Worm (Caenorhabditis elegans): ENCODE measurements around the gene set-14.

Gene set-14

DNA sequence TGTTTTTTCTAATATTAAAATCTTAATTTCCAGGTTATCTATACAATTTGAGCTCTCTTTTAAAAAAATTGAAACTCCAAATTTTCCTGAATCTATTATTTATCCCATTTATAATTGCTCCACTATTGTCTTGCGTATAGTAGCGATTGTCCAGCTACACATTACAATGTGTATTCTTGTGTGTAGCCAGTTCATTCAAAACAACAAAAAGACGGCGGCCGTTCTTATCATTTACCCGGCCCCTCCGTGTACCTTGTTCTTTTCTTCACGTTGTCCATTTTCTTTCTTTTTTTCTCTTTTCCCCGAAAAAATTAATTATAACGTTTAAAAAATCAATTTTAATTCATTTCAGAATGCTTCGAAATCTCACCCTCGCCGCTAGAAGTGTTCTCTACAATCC is 24.6 kb upstream of the set-14 start, which contains the start of gene ech-4:
TSS of gene ech-4 (plus strand) at position 353 of the 400 bp plus-strand sequence.
- no peak for TF ChIP-seq madf-9 (GFP tag; conservative IDR thresholded peaks at IDR 0.05)
- TF ChIP-seq pqm-1 (tag; optimal IDR thresholded peaks at IDR 0.05), result peak; percentile 9
- TF ChIP-seq nhr-28 (tag; optimal IDR thresholded peaks at IDR 0.05), result peak; percentile 56
- TF ChIP-seq lin-38 (GFP tag; IDR thresholded peaks at IDR 0.05), result peak; percentile 17; the same call in 1 of the 2 replicates
- TF ChIP-seq daf-16 (GFP tag; optimal IDR thresholded peaks at IDR 0.05), result no peak
- peak; percentile 63 for TF ChIP-seq daf-16 (tag; optimal IDR thresholded peaks at IDR 0.05)
- TF ChIP-seq dve-1 (tag; optimal IDR thresholded peaks at IDR 0.05; ENCODE audit: insufficient read depth), result no peak
- TF ChIP-seq lin-1 (GFP tag; IDR thresholded peaks at IDR 0.05), result no peak

ce11 chrII:10819928-10820423 is 23.9 kb upstream of the set-14 start, which contains the start of gene R06F6.8:
TSS of gene R06F6.8 (minus strand) at chrII:10819978.
- TF ChIP-seq pha-4 (GFP tag; IDR thresholded peaks at IDR 0.05), result no peak
- peak; percentile 11 for TF ChIP-seq pha-4 (tag; optimal IDR thresholded peaks at IDR 0.05)
- TF ChIP-seq lsy-2 (tag; optimal IDR thresholded peaks at IDR 0.05), result peak in 1 of 2 experiments; percentile 29
- peak; percentile 20 for TF ChIP-seq dpl-1 (GFP tag; optimal IDR thresholded peaks at IDR 0.05)
- TF ChIP-seq lin-38 (GFP tag; IDR thresholded peaks at IDR 0.05), result peak; percentile 82
- TF ChIP-seq mes-2 (tag; optimal IDR thresholded peaks at IDR 0.05; ENCODE audit: poor library complexity, severe bottlenecking), result peak; percentile 61
- peak; percentile 5 for TF ChIP-seq lin-13 (GFP tag; optimal IDR thresholded peaks at IDR 0.05)
- no peak for TF ChIP-seq dmd-9 (GFP tag; IDR thresholded peaks at IDR 0.05)
- TF ChIP-seq F49E8.2 (tag; optimal IDR thresholded peaks at IDR 0.05; ENCODE audit: borderline replicate concordance), result no peak
- peak; percentile 9 for TF ChIP-seq nhr-28 (tag; optimal IDR thresholded peaks at IDR 0.05)

DNA sequence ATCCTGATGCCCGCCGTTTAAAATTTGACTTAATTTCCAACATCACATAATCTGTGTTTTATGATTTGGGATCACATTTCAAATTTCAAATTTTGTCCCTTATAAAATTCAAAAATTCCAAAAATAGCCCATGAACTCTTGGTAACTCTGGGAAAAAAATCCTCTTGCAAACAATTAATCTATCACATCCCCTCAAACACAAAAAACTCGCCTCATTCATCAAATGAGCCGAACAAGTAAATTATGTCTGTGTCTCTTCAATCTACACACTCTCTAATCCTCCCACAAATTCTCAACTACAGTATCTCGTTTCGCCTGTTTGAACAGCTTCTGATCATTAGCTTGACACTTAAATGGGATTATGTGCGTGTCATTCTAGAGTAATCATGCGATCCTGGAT is 14.6 kb upstream of the set-14 start, which contains the start of gene msrp-7:
TSS of gene msrp-7 (plus strand) at position 301 of the 400 bp plus-strand sequence.
- TF ChIP-seq lin-29 (GFP tag; IDR thresholded peaks at IDR 0.05) (no peak), ceh-32 (tag; optimal IDR thresholded peaks at IDR 0.05; ENCODE audit: poor library complexity) (no peak), lim-7 (GFP tag; IDR thresholded peaks at IDR 0.05) (no peak), D1046.2 (GFP tag; IDR thresholded peaks at IDR 0.05) (no peak), Y5F2A.4 (GFP tag; optimal IDR thresholded peaks at IDR 0.05) (no peak), madf-9 (GFP tag; conservative IDR thresholded peaks at IDR 0.05) (no peak), nhr-48 (tag; optimal IDR thresholded peaks at IDR 0.05) (no peak), lin-1 (GFP tag; IDR thresholded peaks at IDR 0.05) (no peak), lin-13 (GFP tag; optimal IDR thresholded peaks at IDR 0.05) (no peak), ztf-7 (tag; optimal IDR thresholded peaks at IDR 0.05) (no peak), tag-97 (GFP tag; IDR thresholded peaks at IDR 0.05) (no peak), vab-7 (GFP tag; IDR thresholded peaks at IDR 0.05) (no peak), nhr-102 (tag; optimal IDR thresholded peaks at IDR 0.05) (no peak), nhr-6 (tag; optimal IDR thresholded peaks at IDR 0.05) (no peak), nhr-111 (GFP tag; optimal IDR thresholded peaks at IDR 0.05) (no peak), daf-12 (tag; optimal IDR thresholded peaks at IDR 0.05) (no peak), nhr-28 (tag; optimal IDR thresholded peaks at IDR 0.05) (no peak), T26A8.4 (GFP tag; IDR thresholded peaks at IDR 0.05) (no peak), set-16 (GFP tag; IDR thresholded peaks at IDR 0.05) (no peak), Y48G9A.11 (GFP tag; IDR thresholded peaks at IDR 0.05) (no peak)

- TF ChIP-seq unc-39 (tag; optimal IDR thresholded peaks at IDR 0.05) (no peak), nhr-25 (tag; optimal IDR thresholded peaks at IDR 0.05; ENCODE audit: borderline replicate concordance, insufficient read depth) (no peak), unc-62 (GFP tag; optimal IDR thresholded peaks at IDR 0.05 in 1 of 2) (peak in 1 of 2 experiments; percentile 62), unc-62 (tag; optimal IDR thresholded peaks at IDR 0.05) (no peak), pqm-1 (tag; optimal IDR thresholded peaks at IDR 0.05) (no peak), lin-13 (GFP tag; optimal IDR thresholded peaks at IDR 0.05) (no peak), ceh-44 (GFP tag; IDR thresholded peaks at IDR 0.05) (no peak), ceh-20 (GFP tag; IDR thresholded peaks at IDR 0.05) (no peak), aha-1 (tag) (peak; percentile 91), egl-27 (tag; optimal IDR thresholded peaks at IDR 0.05) (no peak), duxl-1 (tag; optimal IDR thresholded peaks at IDR 0.05; ENCODE audit: poor library complexity) (no peak), F37D6.2 (tag; optimal IDR thresholded peaks at IDR 0.05) (no peak), ztf-7 (tag; optimal IDR thresholded peaks at IDR 0.05) (no peak), F26F4.8 (GFP tag; conservative IDR thresholded peaks at IDR 0.05) (no peak), nhr-28 (tag; optimal IDR thresholded peaks at IDR 0.05) (no peak), rbr-2 (tag; optimal IDR thresholded peaks at IDR 0.05) (no peak), nhr-237 (tag; optimal IDR thresholded peaks at IDR 0.05) (no peak)
Observed at ce11 chrII:10808708-10809343, 12.7 kb upstream of the set-14 start, which contains the start of gene R06F6.14. TSS of gene R06F6.14 (plus strand) at chrII:10809293.

All from whole organism, L4 larva.